Worm (Caenorhabditis elegans) whole organism, midembryonic: ENCODE data around the gene F53B3.5.

ENCODE experiments used
- T22C8.4 ChIP-seq: fragments of 200-800 bp; sonication (Bioruptor generic); IDR thresholded peaks from 2 replicates; pipeline ENCODE4 v1.3.6; 2022; ENCODE audit warnings: missing genetic modification characterization, missing compliant biosample characterization
- cog-1 ChIP-seq: sonication (generic microtip); optimal IDR thresholded peaks from 2 replicates; lab custom pipeline; 2016; ENCODE audit warnings: missing genetic modification characterization, missing compliant biosample characterization
- flt-1 ChIP-seq: fragments of 200-800 bp; sonication (Bioruptor generic); IDR thresholded peaks from 2 replicates; pipeline ENCODE4 v1.3.6; 2022; ENCODE audit warnings: missing genetic modification characterization, missing compliant biosample characterization
- klf-2 ChIP-seq: fragments of 200-800 bp; sonication (Bioruptor generic); conservative IDR thresholded peaks from 2 replicates; pipeline ENCODE4 v1.3.6; 2022; ENCODE audit warnings: missing genetic modification reagents, missing genetic modification characterization, missing compliant biosample characterization
- med-1 ChIP-seq: sonication (generic microtip); optimal IDR thresholded peaks from 2 replicates; lab custom pipeline; 2017; ENCODE audit warnings: missing genetic modification characterization, mild to moderate bottlenecking, missing compliant biosample characterization, antibody characterized with exemption, missing genetic modification reagents; ENCODE audit not compliant: insufficient read depth
- ref-1 ChIP-seq: fragments of 200-800 bp; sonication (Bioruptor generic); conservative IDR thresholded peaks from 2 replicates; pipeline ENCODE4 v1.3.6; 2022; ENCODE audit warnings: missing genetic modification reagents, missing genetic modification characterization, missing compliant biosample characterization
- tab-1 ChIP-seq: fragments of 200-800 bp; sonication (Bioruptor generic); IDR thresholded peaks from 2 replicates; pipeline ENCODE4 v1.3.6; 2022; ENCODE audit warnings: missing genetic modification characterization, missing compliant biosample characterization
- ztf-23 ChIP-seq: fragments of 200-800 bp; sonication (Bioruptor generic); IDR thresholded peaks from 2 replicates; pipeline ENCODE4 v1.3.6; 2022; ENCODE audit warnings: missing genetic modification reagents, missing genetic modification characterization, missing compliant biosample characterization
- ztf-29 ChIP-seq: fragments of 200-800 bp; sonication (Bioruptor generic); IDR thresholded peaks from 2 replicates; pipeline ENCODE4 v1.3.6; 2022; ENCODE audit warnings: missing genetic modification reagents, missing genetic modification characterization, missing compliant biosample characterization

DNA sequence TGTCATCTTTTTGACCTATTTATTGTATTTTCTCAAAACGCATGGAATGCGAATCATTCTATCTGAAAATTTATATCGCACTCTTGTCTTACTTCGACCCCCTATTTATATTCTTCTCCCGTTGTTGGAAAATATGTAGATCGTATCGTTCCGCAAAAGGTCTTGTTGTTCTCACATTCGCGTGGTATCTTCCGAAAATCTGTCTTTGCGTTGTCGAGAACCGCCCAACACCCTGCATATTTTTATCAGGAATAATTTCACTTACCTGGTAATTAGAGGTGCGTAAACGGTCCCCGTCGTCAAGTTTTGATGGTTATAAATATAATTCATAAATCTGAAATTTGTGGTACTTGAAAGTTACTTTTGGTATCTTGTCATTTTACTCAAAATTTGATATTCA lies 23.5 kb upstream of the F53B3.5 start:
- TF ChIP-seq med-1 (GFP tag; lab: Kevin White, UChicago) (no peak), T22C8.4 (GFP tag; lab: Robert Waterston, UW) (no peak), flt-1 (GFP tag; lab: Robert Waterston, UW) (no peak), klf-2 (GFP tag; lab: Robert Waterston, UW) (no peak), ref-1 (GFP tag; lab: Robert Waterston, UW) (no peak), cog-1 (tag; lab: Kevin White, UChicago) (no peak), ztf-29 (GFP tag; lab: Robert Waterston, UW) (no peak), tab-1 (no peak), ztf-23 (no peak)
